Fruit fly (Drosophila melanogaster): Measurements from ENCODE around the gene CG43750.
A peak's percentile ranks its signal among the peaks of the same experiment; 100 is the strongest.

DNA sequence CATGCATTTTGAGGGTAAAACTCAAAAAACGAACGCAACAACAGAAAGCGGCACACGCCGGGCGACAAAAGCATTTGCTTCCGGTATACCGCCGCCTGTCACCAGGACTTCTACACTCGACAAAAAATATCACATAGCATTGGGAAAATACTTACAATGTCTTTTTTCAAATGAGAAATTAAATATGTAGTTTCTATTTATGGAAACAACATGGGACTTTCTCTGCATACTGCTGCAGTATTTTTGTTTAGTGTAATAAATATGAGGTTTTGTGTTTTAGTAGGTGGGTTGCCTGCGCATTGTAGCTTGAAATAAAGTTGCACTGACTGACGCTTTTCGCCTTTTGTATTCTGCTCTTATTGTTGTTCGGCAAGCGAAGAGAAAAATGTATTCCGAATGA, 6.6 kb upstream of the CG43750 start:
- peak; percentile 31 for TF ChIP-seq fru (GFP tag; optimal IDR thresholded peaks at IDR 0.05)
- no peak for TF ChIP-seq brk (GFP tag; optimal IDR thresholded peaks at IDR 0.05)
- TF ChIP-seq h (GFP tag; optimal IDR thresholded peaks at IDR 0.05), result peak; percentile 20

All from whole organism, wandering third instar larva.